Fruit fly (Drosophila melanogaster) whole organism, embryonic: Measurements from ENCODE around the gene Naam.
A peak's percentile ranks its signal among the peaks of the same experiment; 100 is the strongest.

Experiments used
- CG12299 ChIP-seq: fragments of 200-800 bp; sonication (Bioruptor generic); optimal IDR thresholded peaks from 2 replicates; lab custom pipeline; 2018; ENCODE audit warnings: missing biosample characterization, mild to moderate bottlenecking, missing genetic modification characterization
- CG1233 ChIP-seq: fragments of 200-800 bp; sonication (Bioruptor generic); optimal IDR thresholded peaks from 4 replicates; lab custom pipeline; 2018; ENCODE audit warnings: missing biosample characterization, mild to moderate bottlenecking, missing genetic modification characterization
- CG13296 ChIP-seq: fragments of 200-800 bp; sonication (Bioruptor generic); optimal IDR thresholded peaks from 3 replicates; lab custom pipeline; 2018; ENCODE audit warnings: missing biosample characterization, mild to moderate bottlenecking, missing genetic modification characterization
- CG15479 ChIP-seq: fragments of 200-800 bp; sonication (Bioruptor generic); optimal IDR thresholded peaks from 3 replicates; lab custom pipeline; 2019; ENCODE audit warnings: missing biosample characterization, mild to moderate bottlenecking, missing genetic modification characterization, moderate library complexity
- CG1602 ChIP-seq: fragments of 200-800 bp; sonication (Bioruptor generic); optimal IDR thresholded peaks from 3 replicates; lab custom pipeline; 2016; ENCODE audit warnings: missing biosample characterization, missing genetic modification characterization
- CG2120 ChIP-seq: fragments of 200-800 bp; sonication (Bioruptor generic); optimal IDR thresholded peaks from 3 replicates; lab custom pipeline; 2016; ENCODE audit warnings: missing biosample characterization, missing genetic modification characterization
- CG30403 ChIP-seq: fragments of 200-800 bp; sonication (Bioruptor generic); optimal IDR thresholded peaks from 3 replicates; lab custom pipeline; 2016; ENCODE audit warnings: missing biosample characterization, missing genetic modification characterization
- CG42726 ChIP-seq: fragments of 200-800 bp; sonication (Bioruptor generic); IDR thresholded peaks from 2 replicates; pipeline ENCODE4 v1.3.6; 2022; ENCODE audit warnings: missing biosample characterization, missing genetic modification characterization; ENCODE audit not compliant: partially characterized antibody
- CG4424 ChIP-seq: fragments of 200-800 bp; sonication (Bioruptor generic); optimal IDR thresholded peaks from 3 replicates; lab custom pipeline; 2016; ENCODE audit warnings: missing biosample characterization, missing genetic modification characterization
- CG6175 ChIP-seq: fragments of 200-800 bp; sonication (Bioruptor generic); IDR thresholded peaks from 3 replicates; pipeline ENCODE4 v1.3.6; 2022; ENCODE audit warnings: missing biosample characterization, missing genetic modification characterization
- CG6765 ChIP-seq: fragments of 200-800 bp; sonication (Bioruptor generic); optimal IDR thresholded peaks from 3 replicates; lab custom pipeline; 2017; ENCODE audit warnings: missing biosample characterization, mild to moderate bottlenecking, missing genetic modification characterization
- CG6813 ChIP-seq: fragments of 200-800 bp; sonication (Bioruptor generic); optimal IDR thresholded peaks from 2 replicates; lab custom pipeline; 2017; ENCODE audit warnings: missing biosample characterization, missing genetic modification characterization, mild to moderate bottlenecking, moderate library complexity, missing genetic modification reagents
- CG8290 ChIP-seq, 3 experiments: fragments of 200-800 bp; sonication (Bioruptor generic); optimal IDR thresholded peaks; 2 replicates each; lab custom pipeline; 2016 to 2019; ENCODE audit warnings: missing biosample characterization in 3 of 3, missing genetic modification characterization in 3 of 3, mild to moderate bottlenecking in 2 of 3, moderate library complexity in 1 of 3
- CG9797 ChIP-seq: fragments of 200-800 bp; sonication (Bioruptor generic); optimal IDR thresholded peaks from 3 replicates; lab custom pipeline; 2018; ENCODE audit warnings: missing biosample characterization, mild to moderate bottlenecking, missing genetic modification characterization
- Camta ChIP-seq: fragments of 200-800 bp; sonication (Bioruptor generic); optimal IDR thresholded peaks from 2 replicates; lab custom pipeline; 2016; ENCODE audit warnings: missing biosample characterization, missing genetic modification characterization
- Dip3 ChIP-seq: fragments of 200-800 bp; sonication (Bioruptor generic); optimal IDR thresholded peaks from 3 replicates; lab custom pipeline; 2016; ENCODE audit warnings: missing biosample characterization, missing genetic modification characterization
- ERR ChIP-seq: fragments of 200-800 bp; sonication (Bioruptor generic); optimal IDR thresholded peaks from 2 replicates; lab custom pipeline; 2016; ENCODE audit warnings: missing biosample characterization, missing genetic modification characterization
- Eip74EF ChIP-seq, 2 experiments: fragments of 200-800 bp in 1 of 2; fragments of >200 bp in 1 of 2; sonication (Bioruptor generic) in 1 of 2; optimal IDR thresholded peaks; 2 replicates each; lab custom pipeline; 2017 to 2019; ENCODE audit warnings: missing biosample characterization in 2 of 2, missing genetic modification characterization in 2 of 2, mild to moderate bottlenecking in 1 of 2, moderate library complexity in 1 of 2
- Fer1 ChIP-seq: fragments of 200-800 bp; sonication (Bioruptor generic); optimal IDR thresholded peaks from 2 replicates; lab custom pipeline; 2017; ENCODE audit warnings: missing biosample characterization, mild to moderate bottlenecking, missing genetic modification characterization
- Fer3 ChIP-seq: fragments of 200-800 bp; sonication (Bioruptor generic); optimal IDR thresholded peaks from 2 replicates; lab custom pipeline; 2018; ENCODE audit warnings: missing biosample characterization, mild to moderate bottlenecking, missing genetic modification characterization, moderate library complexity
- GATAe ChIP-seq: fragments of 200-800 bp; sonication (Bioruptor generic); conservative IDR thresholded peaks from 2 replicates; pipeline ENCODE4 v1.3.6; 2022; ENCODE audit warnings: missing biosample characterization, missing genetic modification characterization
- Lim3 ChIP-seq: fragments of 200-800 bp; sonication (Bioruptor generic); IDR thresholded peaks from 2 replicates; pipeline ENCODE4 v1.3.6; 2022; ENCODE audit warnings: missing biosample characterization, missing genetic modification characterization
- Myb ChIP-seq: fragments of 200-800 bp; sonication (Bioruptor generic); optimal IDR thresholded peaks from 2 replicates; lab custom pipeline; 2016; ENCODE audit warnings: missing biosample characterization, missing genetic modification characterization
- Optix ChIP-seq: fragments of 200-800 bp; sonication (Bioruptor generic); IDR thresholded peaks from 3 replicates; pipeline ENCODE4 v1.3.6; 2022; ENCODE audit warnings: missing biosample characterization, missing genetic modification characterization
- Ptx1 ChIP-seq: fragments of 200-800 bp; sonication (Bioruptor generic); IDR thresholded peaks from 2 replicates; pipeline ENCODE4 v1.3.6; 2022; ENCODE audit warnings: missing biosample characterization, missing genetic modification characterization
- Six4 ChIP-seq: fragments of 200-800 bp; sonication (Bioruptor generic); optimal IDR thresholded peaks from 2 replicates; lab custom pipeline; 2016; ENCODE audit warnings: missing biosample characterization, missing genetic modification characterization
- Sox100B ChIP-seq: fragments of 200-800 bp; sonication (Bioruptor generic); optimal IDR thresholded peaks from 3 replicates; lab custom pipeline; 2018; ENCODE audit warnings: missing biosample characterization, mild to moderate bottlenecking, missing genetic modification characterization
- ab ChIP-seq: fragments of 200-800 bp; sonication (Bioruptor generic); optimal IDR thresholded peaks from 2 replicates; lab custom pipeline; 2016; ENCODE audit warnings: missing biosample characterization, missing genetic modification characterization
- bab2 ChIP-seq: fragments of 200-800 bp; sonication (Bioruptor generic); optimal IDR thresholded peaks from 2 replicates; lab custom pipeline; 2016; ENCODE audit warnings: missing biosample characterization, missing genetic modification characterization
- bcd ChIP-seq: fragments of 200-800 bp; sonication (Bioruptor generic); optimal IDR thresholded peaks from 2 replicates; lab custom pipeline; 2017; ENCODE audit warnings: missing biosample characterization, mild to moderate bottlenecking, missing genetic modification characterization
- br ChIP-seq: fragments of >200 bp; optimal IDR thresholded peaks from 2 replicates; lab custom pipeline; 2017
- dati ChIP-seq: fragments of 200-800 bp; sonication (Bioruptor generic); IDR thresholded peaks from 2 replicates; pipeline ENCODE4 v1.3.6; 2022; ENCODE audit warnings: missing biosample characterization, missing genetic modification characterization
- dm ChIP-seq: fragments of 200-800 bp; sonication (Bioruptor generic); optimal IDR thresholded peaks from 3 replicates; lab custom pipeline; 2016; ENCODE audit warnings: missing biosample characterization, missing genetic modification characterization
- dysf ChIP-seq: fragments of 200-800 bp; sonication (Bioruptor generic); IDR thresholded peaks from 3 replicates; pipeline ENCODE4 v1.3.6; 2022; ENCODE audit warnings: missing biosample characterization, missing genetic modification characterization
- ewg ChIP-seq: fragments of 200-800 bp; sonication (Bioruptor generic); optimal IDR thresholded peaks from 3 replicates; lab custom pipeline; 2017; ENCODE audit warnings: mild to moderate bottlenecking, missing biosample characterization, missing genetic modification reagents, missing genetic modification characterization
- fd96Cb ChIP-seq: fragments of 200-800 bp; sonication (Bioruptor generic); optimal IDR thresholded peaks from 2 replicates; lab custom pipeline; 2018; ENCODE audit warnings: missing biosample characterization, mild to moderate bottlenecking, missing genetic modification characterization, moderate library complexity
- gcm ChIP-seq: fragments of 200-800 bp; sonication (Bioruptor generic); optimal IDR thresholded peaks from 2 replicates; lab custom pipeline; 2019; ENCODE audit warnings: missing biosample characterization, mild to moderate bottlenecking, missing genetic modification characterization, moderate library complexity
- inv ChIP-seq: fragments of 200-800 bp; sonication (Bioruptor generic); IDR thresholded peaks from 2 replicates; pipeline ENCODE4 v1.3.6; 2022; ENCODE audit warnings: missing biosample characterization, missing genetic modification characterization; ENCODE audit not compliant: partially characterized antibody
- knrl ChIP-seq: fragments of 200-800 bp; sonication (Bioruptor generic); IDR thresholded peaks from 3 replicates; pipeline ENCODE4 v1.3.6; 2022; ENCODE audit warnings: missing biosample characterization, missing genetic modification characterization; ENCODE audit not compliant: partially characterized antibody
- lab ChIP-seq: fragments of 200-800 bp; sonication (Bioruptor generic); optimal IDR thresholded peaks from 3 replicates; lab custom pipeline; 2017; ENCODE audit warnings: missing biosample characterization, missing genetic modification characterization, mild to moderate bottlenecking, moderate library complexity, missing genetic modification reagents
- nerfin-1 ChIP-seq: fragments of 200-800 bp; sonication (Bioruptor generic); optimal IDR thresholded peaks from 3 replicates; lab custom pipeline; 2019; ENCODE audit warnings: missing biosample characterization, mild to moderate bottlenecking, missing genetic modification characterization, moderate library complexity
- odd ChIP-seq: fragments of 200-800 bp; sonication (Bioruptor generic); optimal IDR thresholded peaks from 2 replicates; lab custom pipeline; 2017; ENCODE audit warnings: missing biosample characterization, mild to moderate bottlenecking, missing genetic modification characterization
- pan ChIP-seq, 4 experiments: fragments of >200 bp in 3 of 4; fragments of 200-800 bp in 1 of 4; sonication (Bioruptor generic) in 1 of 4; optimal IDR thresholded peaks in 3 of 4; IDR thresholded peaks in 1 of 4; 2 replicates each; pipeline versions ENCODE4 v1.3.6 to Lab custom; 2017 to 2022; ENCODE audit warnings: missing biosample characterization in 2 of 4, missing genetic modification characterization in 2 of 4, mixed read lengths in 1 of 4
- scrt ChIP-seq: fragments of 200-800 bp; sonication (Bioruptor generic); optimal IDR thresholded peaks from 2 replicates; lab custom pipeline; 2018; ENCODE audit warnings: missing biosample characterization, mild to moderate bottlenecking, missing genetic modification characterization, moderate library complexity
- ssp ChIP-seq: fragments of 200-800 bp; sonication (Bioruptor generic); IDR thresholded peaks from 2 replicates; pipeline ENCODE4 v1.3.6; 2022; ENCODE audit warnings: missing biosample characterization, missing genetic modification characterization
- tin ChIP-seq: fragments of 200-800 bp; sonication (Bioruptor generic); optimal IDR thresholded peaks from 3 replicates; lab custom pipeline; 2016; ENCODE audit warnings: missing biosample characterization, missing genetic modification characterization
- tna ChIP-seq: fragments of 200-800 bp; sonication (Bioruptor generic); IDR thresholded peaks from 2 replicates; pipeline ENCODE4 v1.3.6; 2022; ENCODE audit warnings: missing biosample characterization, missing genetic modification characterization; ENCODE audit not compliant: partially characterized antibody
- twi ChIP-seq: fragments of 200-800 bp; optimal IDR thresholded peaks from 2 replicates; lab custom pipeline; 2019; ENCODE audit warnings: missing biosample characterization, mild to moderate bottlenecking, missing genetic modification characterization, moderate library complexity
- tx ChIP-seq: fragments of 200-800 bp; sonication (Bioruptor generic); optimal IDR thresholded peaks from 2 replicates; lab custom pipeline; 2016; ENCODE audit warnings: missing biosample characterization, missing genetic modification characterization
- vvl ChIP-seq: fragments of 200-800 bp; sonication (Bioruptor generic); IDR thresholded peaks from 2 replicates; pipeline ENCODE4 v1.3.6; 2022; ENCODE audit warnings: missing biosample characterization, missing genetic modification characterization
- wdn ChIP-seq: fragments of 200-800 bp; sonication (Bioruptor generic); IDR thresholded peaks from 2 replicates; pipeline ENCODE4 v1.3.6; 2022; ENCODE audit warnings: missing biosample characterization, missing genetic modification characterization

The Naam gene

dm6 chr3R:19672905-19673304 lies 1.7 kb downstream of the Naam start (continued):
- TF ChIP-seq scrt (GFP tag; lab: Kevin White, UChicago): no peak
- TF ChIP-seq tx (GFP tag; lab: Kevin White, UChicago): no peak
- TF ChIP-seq nerfin-1 (tag; lab: Kevin White, UChicago): no peak
- no peak for TF ChIP-seq CG1602 (GFP tag; lab: Kevin White, UChicago)
- no peak for TF ChIP-seq knrl
- no peak for TF ChIP-seq fd96Cb (tag; lab: Kevin White, UChicago)
- no peak for TF ChIP-seq pan (optimal IDR thresholded peaks at IDR 0.05; lab: Kevin White, UChicago)
- TF ChIP-seq pan (GFP tag; optimal IDR thresholded peaks at IDR 0.05 in 1 of 2, IDR thresholded peaks at IDR 0.05 in 1 of 2): peak in 1 of 2 experiments; percentile 13
- TF ChIP-seq ssp (GFP tag; lab: Robert Waterston, UW): no peak
- no peak for TF ChIP-seq inv
- no peak; the same call in 2 of the 3 replicates for TF ChIP-seq dysf
- peak; percentile 25 for TF ChIP-seq CG6765 (GFP tag; lab: Kevin White, UChicago)
- TF ChIP-seq dm (GFP tag; lab: Kevin White, UChicago): no peak
- TF ChIP-seq CG12299 (tag; lab: Kevin White, UChicago): peak; percentile 3
- no peak for TF ChIP-seq Camta (GFP tag; lab: Kevin White, UChicago)
- no peak for TF ChIP-seq Dip3 (GFP tag; lab: Kevin White, UChicago)
- TF ChIP-seq tna (GFP tag; lab: Robert Waterston, UW): no peak
- TF ChIP-seq ewg (GFP tag; lab: Kevin White, UChicago): no peak
- no peak for TF ChIP-seq Optix (GFP tag; lab: Robert Waterston, UW)
- no peak for TF ChIP-seq twi (tag; lab: Kevin White, UChicago)
- TF ChIP-seq CG30403 (GFP tag; lab: Kevin White, UChicago): peak; percentile 31
- TF ChIP-seq bab2 (GFP tag; lab: Kevin White, UChicago): peak; percentile 18
- TF ChIP-seq CG42726 (GFP tag; lab: Robert Waterston, UW): no peak
- peak; percentile 56 for TF ChIP-seq lab (GFP tag; lab: Kevin White, UChicago)
- no peak for TF ChIP-seq CG6813 (GFP tag; lab: Kevin White, UChicago)
- no peak for TF ChIP-seq wdn (GFP tag; lab: Robert Waterston, UW)
- no peak for TF ChIP-seq tin (GFP tag; lab: Kevin White, UChicago)
- TF ChIP-seq Ptx1: peak; percentile 27; the same call in 1 of the 2 replicates
- no peak for TF ChIP-seq dati (GFP tag; lab: Robert Waterston, UW)
- TF ChIP-seq bcd (GFP tag; lab: Kevin White, UChicago): no peak
- TF ChIP-seq Lim3 (GFP tag; lab: Robert Waterston, UW): no peak
- TF ChIP-seq Fer3 (tag; lab: Kevin White, UChicago): no peak
- no peak for TF ChIP-seq CG1233 (GFP tag; lab: Kevin White, UChicago)
- TF ChIP-seq gcm (GFP tag; lab: Kevin White, UChicago): no peak
- peak; percentile 42 for TF ChIP-seq Fer1
- TF ChIP-seq ERR (GFP tag; lab: Kevin White, UChicago): no peak
- no peak for TF ChIP-seq Eip74EF (GFP tag; optimal IDR thresholded peaks at IDR 0.05; lab: Kevin White, UChicago)
- TF ChIP-seq br (lab: Kevin White, UChicago): no peak
- TF ChIP-seq vvl (GFP tag; lab: Robert Waterston, UW): peak; percentile 61
- TF ChIP-seq CG6175 (GFP tag; lab: Robert Waterston, UW): no peak
- TF ChIP-seq ab (GFP tag; lab: Kevin White, UChicago): no peak
- no peak for TF ChIP-seq GATAe (GFP tag; lab: Robert Waterston, UW)
- TF ChIP-seq CG15479 (GFP tag; lab: Kevin White, UChicago): no peak
- no peak for TF ChIP-seq CG13296 (GFP tag; lab: Kevin White, UChicago)
- peak; percentile 54 for TF ChIP-seq CG2120
- no peak for TF ChIP-seq Six4 (GFP tag; lab: Kevin White, UChicago)
- no peak for TF ChIP-seq CG8290 (GFP tag; optimal IDR thresholded peaks at IDR 0.05; lab: Kevin White, UChicago)
- TF ChIP-seq CG8290 (tag; optimal IDR thresholded peaks at IDR 0.05; lab: Kevin White, UChicago): no peak
- no peak for TF ChIP-seq Sox100B (GFP tag; lab: Kevin White, UChicago)
- no peak for TF ChIP-seq odd (GFP tag; lab: Kevin White, UChicago)
- no peak for TF ChIP-seq Myb (GFP tag; lab: Kevin White, UChicago)
- TF ChIP-seq CG9797 (GFP tag; lab: Kevin White, UChicago): no peak
- no peak for TF ChIP-seq CG4424
